Fruit fly (Drosophila melanogaster) whole organism, embryonic: ENCODE measurements around the gene CG42240.
A peak's percentile ranks its signal among the peaks of the same experiment; 100 is the strongest.

ENCODE experiments used
- Atf-2 ChIP-seq: fragments of 200-800 bp; sonication (Bioruptor generic); optimal IDR thresholded peaks from 2 replicates; lab custom pipeline; 2016; ENCODE audit warnings: missing biosample characterization, missing genetic modification characterization
- Bgb ChIP-seq: fragments of 200-800 bp; sonication (Bioruptor generic); IDR thresholded peaks from 2 replicates; pipeline ENCODE4 v1.3.6; 2022; ENCODE audit warnings: missing biosample characterization, missing genetic modification characterization; ENCODE audit not compliant: partially characterized antibody
- CG10366 ChIP-seq: fragments of 200-800 bp; sonication (Bioruptor generic); IDR thresholded peaks from 2 replicates; pipeline ENCODE4 v1.3.6; 2022; ENCODE audit warnings: missing biosample characterization, missing genetic modification characterization
- CG11696 ChIP-seq: fragments of 200-800 bp; sonication (Bioruptor generic); IDR thresholded peaks from 2 replicates; pipeline ENCODE4 v1.3.6; 2022; ENCODE audit warnings: missing biosample characterization, missing genetic modification characterization
- CG1233 ChIP-seq: fragments of 200-800 bp; sonication (Bioruptor generic); optimal IDR thresholded peaks from 4 replicates; lab custom pipeline; 2018; ENCODE audit warnings: missing biosample characterization, mild to moderate bottlenecking, missing genetic modification characterization
- CG12744 ChIP-seq: fragments of 200-800 bp; sonication (Bioruptor generic); optimal IDR thresholded peaks from 2 replicates; lab custom pipeline; 2016; ENCODE audit warnings: missing biosample characterization, missing genetic modification characterization
- CG12769 ChIP-seq: fragments of 200-800 bp; sonication (Bioruptor generic); optimal IDR thresholded peaks from 2 replicates; lab custom pipeline; 2019; ENCODE audit warnings: missing biosample characterization, mild to moderate bottlenecking, missing genetic modification characterization, moderate library complexity
- CG13424 ChIP-seq: fragments of 200-800 bp; sonication (Bioruptor generic); optimal IDR thresholded peaks from 2 replicates; lab custom pipeline; 2019; ENCODE audit warnings: missing biosample characterization, mild to moderate bottlenecking, missing genetic modification characterization, moderate library complexity
- CG13894 ChIP-seq: fragments of 200-800 bp; sonication (Bioruptor generic); optimal IDR thresholded peaks from 3 replicates; lab custom pipeline; 2018; ENCODE audit warnings: missing biosample characterization, mild to moderate bottlenecking, missing genetic modification characterization, moderate library complexity
- CG15479 ChIP-seq: fragments of 200-800 bp; sonication (Bioruptor generic); optimal IDR thresholded peaks from 3 replicates; lab custom pipeline; 2019; ENCODE audit warnings: missing biosample characterization, mild to moderate bottlenecking, missing genetic modification characterization, moderate library complexity
- CG17359 ChIP-seq: fragments of 200-800 bp; sonication (Bioruptor generic); optimal IDR thresholded peaks from 3 replicates; lab custom pipeline; 2018; ENCODE audit warnings: missing biosample characterization, mild to moderate bottlenecking, missing genetic modification characterization, moderate library complexity
- CG17829 ChIP-seq: fragments of 200-800 bp; optimal IDR thresholded peaks from 2 replicates; lab custom pipeline; 2019; ENCODE audit warnings: missing biosample characterization, mild to moderate bottlenecking, missing genetic modification characterization, moderate library complexity
- CG2199 ChIP-seq: fragments of 200-800 bp; sonication (Bioruptor generic); IDR thresholded peaks from 3 replicates; pipeline ENCODE4 v1.3.6; 2022; ENCODE audit warnings: missing biosample characterization, missing genetic modification characterization
- CG32772 ChIP-seq: fragments of 200-800 bp; sonication (Bioruptor generic); IDR thresholded peaks from 2 replicates; pipeline ENCODE4 v1.3.6; 2022; ENCODE audit warnings: missing biosample characterization, missing genetic modification characterization
- CG3995 ChIP-seq: fragments of 200-800 bp; sonication (Bioruptor generic); optimal IDR thresholded peaks from 3 replicates; lab custom pipeline; 2016; ENCODE audit warnings: missing biosample characterization, missing genetic modification characterization
- CG6683 ChIP-seq: fragments of 200-800 bp; sonication (Bioruptor generic); optimal IDR thresholded peaks from 2 replicates; lab custom pipeline; 2017; ENCODE audit warnings: missing biosample characterization, mild to moderate bottlenecking, missing genetic modification characterization, missing genetic modification reagents
- CG7271 ChIP-seq: fragments of 200-800 bp; sonication (Bioruptor generic); optimal IDR thresholded peaks from 2 replicates; lab custom pipeline; 2018; ENCODE audit warnings: missing biosample characterization, mild to moderate bottlenecking, missing genetic modification characterization, moderate library complexity
- Dbx ChIP-seq: fragments of 200-800 bp; sonication (Bioruptor generic); IDR thresholded peaks from 3 replicates; pipeline ENCODE4 v1.3.6; 2022; ENCODE audit warnings: missing biosample characterization, missing genetic modification characterization
- Deaf1 ChIP-seq: fragments of 200-800 bp; optimal IDR thresholded peaks from 3 replicates; lab custom pipeline; 2019; ENCODE audit warnings: missing biosample characterization, mild to moderate bottlenecking, missing genetic modification characterization, moderate library complexity
- Dll ChIP-seq: fragments of 200-800 bp; sonication (Bioruptor generic); IDR thresholded peaks from 4 replicates; pipeline ENCODE4 v1.3.6; 2022; ENCODE audit warnings: missing biosample characterization, missing genetic modification characterization; ENCODE audit not compliant: partially characterized antibody
- Dp ChIP-seq: fragments of 200-800 bp; sonication (Bioruptor generic); optimal IDR thresholded peaks from 2 replicates; lab custom pipeline; 2018; ENCODE audit warnings: missing biosample characterization, mild to moderate bottlenecking, missing genetic modification characterization, moderate library complexity
- HLH3B ChIP-seq: fragments of 200-800 bp; sonication (Bioruptor generic); IDR thresholded peaks from 2 replicates; pipeline ENCODE4 v1.3.6; 2022; ENCODE audit warnings: missing biosample characterization, missing genetic modification characterization
- Hmx ChIP-seq: fragments of 200-800 bp; sonication (Bioruptor generic); optimal IDR thresholded peaks from 2 replicates; lab custom pipeline; 2016; ENCODE audit warnings: missing biosample characterization, missing genetic modification characterization
- Hr78 ChIP-seq, 2 experiments: fragments of 200-800 bp in 1 of 2; fragments of >200 bp in 1 of 2; sonication (Bioruptor generic) in 1 of 2; optimal IDR thresholded peaks; 2 replicates each; lab custom pipeline; 2017 to 2019; ENCODE audit warnings: missing biosample characterization in 2 of 2, missing genetic modification characterization in 2 of 2, mild to moderate bottlenecking in 1 of 2, moderate library complexity in 1 of 2
- Jarid2 ChIP-seq: fragments of 200-800 bp; sonication (Bioruptor generic); optimal IDR thresholded peaks from 3 replicates; lab custom pipeline; 2017; ENCODE audit warnings: mild to moderate bottlenecking, missing biosample characterization, missing genetic modification reagents, missing genetic modification characterization
- Meics ChIP-seq: fragments of 200-800 bp; sonication (Bioruptor generic); optimal IDR thresholded peaks from 2 replicates; lab custom pipeline; 2017; ENCODE audit warnings: missing biosample characterization, mild to moderate bottlenecking, missing genetic modification characterization
- Opbp ChIP-seq: fragments of 200-800 bp; sonication (Bioruptor generic); IDR thresholded peaks from 3 replicates; pipeline ENCODE4 v1.3.6; 2022; ENCODE audit warnings: missing biosample characterization, missing genetic modification characterization; ENCODE audit not compliant: partially characterized antibody
- Ravus ChIP-seq: fragments of 200-800 bp; sonication (Bioruptor generic); IDR thresholded peaks from 2 replicates; pipeline ENCODE4 v1.3.6; 2022; ENCODE audit warnings: missing biosample characterization, missing genetic modification characterization
- Xrp1 ChIP-seq: fragments of 200-800 bp; sonication (Bioruptor generic); IDR thresholded peaks from 2 replicates; pipeline ENCODE4 v1.3.6; 2022; ENCODE audit warnings: missing biosample characterization, missing genetic modification characterization
- cato ChIP-seq: fragments of 200-800 bp; sonication (Bioruptor generic); optimal IDR thresholded peaks from 2 replicates; lab custom pipeline; 2016; ENCODE audit warnings: missing biosample characterization, missing genetic modification characterization, borderline replicate concordance
- chinmo ChIP-seq: fragments of 200-800 bp; sonication (Bioruptor generic); IDR thresholded peaks from 4 replicates; pipeline ENCODE4 v1.3.6; 2022; ENCODE audit warnings: missing biosample characterization, missing genetic modification characterization; ENCODE audit not compliant: partially characterized antibody
- dati ChIP-seq: fragments of 200-800 bp; sonication (Bioruptor generic); IDR thresholded peaks from 2 replicates; pipeline ENCODE4 v1.3.6; 2022; ENCODE audit warnings: missing biosample characterization, missing genetic modification characterization
- ems ChIP-seq: fragments of 200-800 bp; sonication (Bioruptor generic); optimal IDR thresholded peaks from 3 replicates; lab custom pipeline; 2016; ENCODE audit warnings: missing biosample characterization, missing genetic modification characterization
- en ChIP-seq: fragments of 200-800 bp; sonication (Bioruptor generic); optimal IDR thresholded peaks from 2 replicates; lab custom pipeline; 2016; ENCODE audit warnings: missing biosample characterization, missing genetic modification characterization
- fu2 ChIP-seq: fragments of 200-800 bp; sonication (Bioruptor generic); optimal IDR thresholded peaks from 2 replicates; lab custom pipeline; 2016; ENCODE audit warnings: missing biosample characterization, missing genetic modification characterization
- gt ChIP-seq: fragments of 200-800 bp; sonication (Bioruptor generic); IDR thresholded peaks from 2 replicates; pipeline ENCODE4 v1.3.6; 2022; ENCODE audit warnings: missing biosample characterization, missing genetic modification characterization
- hth ChIP-seq: fragments of >200 bp; optimal IDR thresholded peaks from 2 replicates; lab custom pipeline; 2017; ENCODE audit warnings: inconsistent platforms
- ind ChIP-seq: fragments of 200-800 bp; sonication (Bioruptor generic); optimal IDR thresholded peaks from 3 replicates; lab custom pipeline; 2016; ENCODE audit warnings: missing biosample characterization, missing genetic modification characterization
- jigr1 ChIP-seq: fragments of 200-800 bp; sonication (Bioruptor generic); IDR thresholded peaks from 3 replicates; pipeline ENCODE4 v1.3.6; 2022; ENCODE audit warnings: missing biosample characterization, missing genetic modification characterization
- klu ChIP-seq: fragments of 200-800 bp; sonication (Bioruptor generic); IDR thresholded peaks from 2 replicates; pipeline ENCODE4 v1.3.6; 2022; ENCODE audit warnings: missing biosample characterization, missing genetic modification characterization
- lmd ChIP-seq: fragments of 200-800 bp; sonication (Bioruptor generic); IDR thresholded peaks from 2 replicates; pipeline ENCODE4 v1.3.6; 2022; ENCODE audit warnings: missing biosample characterization, missing genetic modification characterization
- mld ChIP-seq: fragments of 200-800 bp; sonication (Bioruptor generic); IDR thresholded peaks from 3 replicates; pipeline ENCODE4 v1.3.6; 2022; ENCODE audit warnings: missing biosample characterization, missing genetic modification characterization; ENCODE audit not compliant: partially characterized antibody
- nerfin-2 ChIP-seq: fragments of 200-800 bp; sonication (Bioruptor generic); IDR thresholded peaks from 2 replicates; pipeline ENCODE4 v1.3.6; 2022; ENCODE audit warnings: missing biosample characterization, missing genetic modification characterization; ENCODE audit not compliant: partially characterized antibody
- nmo ChIP-seq: fragments of 200-800 bp; sonication (Bioruptor generic); optimal IDR thresholded peaks from 2 replicates; lab custom pipeline; 2018; ENCODE audit warnings: missing biosample characterization, mild to moderate bottlenecking, missing genetic modification characterization, moderate library complexity
- pb ChIP-seq: fragments of 200-800 bp; sonication (Bioruptor generic); optimal IDR thresholded peaks from 3 replicates; lab custom pipeline; 2016; ENCODE audit warnings: missing biosample characterization, missing genetic modification characterization
- salm ChIP-seq: fragments of 200-800 bp; sonication (Bioruptor generic); optimal IDR thresholded peaks from 2 replicates; lab custom pipeline; 2018; ENCODE audit warnings: missing biosample characterization, mild to moderate bottlenecking, missing genetic modification characterization
- scrt ChIP-seq: fragments of 200-800 bp; sonication (Bioruptor generic); optimal IDR thresholded peaks from 2 replicates; lab custom pipeline; 2018; ENCODE audit warnings: missing biosample characterization, mild to moderate bottlenecking, missing genetic modification characterization, moderate library complexity
- sens-2 ChIP-seq: fragments of 200-800 bp; sonication (Bioruptor generic); IDR thresholded peaks from 2 replicates; pipeline ENCODE4 v1.3.6; 2022; ENCODE audit warnings: missing biosample characterization, missing genetic modification characterization
- tin ChIP-seq: fragments of 200-800 bp; sonication (Bioruptor generic); optimal IDR thresholded peaks from 3 replicates; lab custom pipeline; 2016; ENCODE audit warnings: missing biosample characterization, missing genetic modification characterization
- tio ChIP-seq: fragments of 200-800 bp; sonication (Bioruptor generic); optimal IDR thresholded peaks from 2 replicates; lab custom pipeline; 2017; ENCODE audit warnings: missing biosample characterization, missing genetic modification characterization, inconsistent platforms
- wdn ChIP-seq: fragments of 200-800 bp; sonication (Bioruptor generic); IDR thresholded peaks from 2 replicates; pipeline ENCODE4 v1.3.6; 2022; ENCODE audit warnings: missing biosample characterization, missing genetic modification characterization
- zen2 ChIP-seq: fragments of 200-800 bp; sonication (Bioruptor generic); IDR thresholded peaks from 3 replicates; pipeline ENCODE4 v1.3.6; 2022; ENCODE audit warnings: missing biosample characterization, missing genetic modification characterization; ENCODE audit not compliant: partially characterized antibody

Gene CG42240

dm6 chrX:6308852-6309251, 21.8 kb upstream of the CG42240 start, which contains the start of gene CG15894 (continued):
- TF ChIP-seq CG12769 (tag; lab: Kevin White, UChicago) (peak; percentile 9), Dp (GFP tag; lab: Kevin White, UChicago) (no peak), CG6683 (GFP tag; lab: Kevin White, UChicago) (no peak), Deaf1 (tag; lab: Kevin White, UChicago) (peak; percentile 39), CG13424 (tag; lab: Kevin White, UChicago) (no peak), tio (GFP tag; lab: Kevin White, UChicago) (no peak), nmo (GFP tag; lab: Kevin White, UChicago) (no peak), CG1233 (GFP tag; lab: Kevin White, UChicago) (no peak), en (no peak), CG12744 (GFP tag; lab: Kevin White, UChicago) (no peak), CG7271 (tag; lab: Kevin White, UChicago) (no peak), fu2 (GFP tag; lab: Kevin White, UChicago) (no peak), CG15479 (GFP tag; lab: Kevin White, UChicago) (no peak), Atf-2 (GFP tag; lab: Kevin White, UChicago) (no peak), cato (GFP tag; lab: Kevin White, UChicago) (no peak), ind (GFP tag; lab: Kevin White, UChicago) (peak; percentile 1), CG2199 (no peak), gt (GFP tag; lab: Robert Waterston, UW) (no peak), ems (GFP tag; lab: Kevin White, UChicago) (no peak), zen2 (GFP tag; lab: Robert Waterston, UW) (no peak), chinmo (GFP tag; lab: Robert Waterston, UW) (no peak), CG17359 (tag; lab: Kevin White, UChicago) (peak; percentile 40), CG17829 (no peak), hth (lab: Kevin White, UChicago) (no peak), sens-2 (GFP tag; lab: Robert Waterston, UW) (no peak), Bgb (GFP tag; lab: Robert Waterston, UW) (no peak), Dbx (no peak), Meics (GFP tag; lab: Kevin White, UChicago) (peak; percentile 6), Jarid2 (no peak), wdn (no peak), Dll (GFP tag; lab: Robert Waterston, UW) (no peak), salm (tag; lab: Kevin White, UChicago) (no peak), Hmx (GFP tag; lab: Kevin White, UChicago) (no peak), jigr1 (no peak), scrt (GFP tag; lab: Kevin White, UChicago) (no peak), klu (no peak), Hr78 (GFP tag; optimal IDR thresholded peaks at IDR 0.05; lab: Kevin White, UChicago) (no peak), CG13894 (tag; lab: Kevin White, UChicago) (peak; percentile 12), mld (GFP tag; lab: Robert Waterston, UW) (no peak), CG11696 (GFP tag; lab: Robert Waterston, UW) (no peak), nerfin-2 (no peak), dati (no peak), CG32772 (GFP tag; lab: Robert Waterston, UW) (no peak), pb (GFP tag; lab: Kevin White, UChicago) (no peak), lmd (GFP tag; lab: Robert Waterston, UW) (peak; percentile 21; the same call in 1 of the 2 replicates), Opbp (GFP tag; lab: Robert Waterston, UW) (no peak), CG3995 (GFP tag; lab: Kevin White, UChicago) (no peak), Ravus (GFP tag; lab: Robert Waterston, UW) (no peak), CG10366 (GFP tag; lab: Robert Waterston, UW) (no peak), HLH3B (GFP tag; lab: Robert Waterston, UW) (no peak), tin (GFP tag; lab: Kevin White, UChicago) (no peak), Xrp1 (GFP tag; lab: Robert Waterston, UW) (no peak)
